Fruit fly (Drosophila melanogaster) whole organism, larva: ENCODE measurements around the gene enc.

Source experiments
- noc ChIP-seq: fragments of 200-800 bp; sonication (Bioruptor generic); optimal IDR thresholded peaks from 3 replicates; lab custom pipeline; 2019; ENCODE audit warnings: missing biosample characterization, mild to moderate bottlenecking, missing genetic modification characterization, moderate library complexity

The enc gene

dm6 chr3L:3824790-3825484 lies 6.5 kb downstream of the enc start, which contains the start of gene Rdh:
Gene Rdh (plus strand): TSS chr3L:3825449.
- peak; percentile 63 for TF ChIP-seq noc

- no peak for TF ChIP-seq noc
These were observed 7.0 kb downstream of the enc start for dm6 chr3L:3825485-3825813.

dm6 chr3L:3825884-3826283 lies 7.4 kb downstream of the enc start:
- TF ChIP-seq noc: no peak

- TF ChIP-seq noc: no peak
These were observed 8.1 kb downstream of the enc start for dm6 chr3L:3826541-3826940.

- TF ChIP-seq noc: no peak
These were observed 9.6 kb downstream of the enc start for dm6 chr3L:3828111-3828510.

dm6 chr3L:3842981-3843701 lies 24.7 kb downstream of the enc start:
- TF ChIP-seq noc: no peak

dm6 chr3L:3845815-3846375 lies 27.4 kb downstream of the enc start, which contains the start of gene Awh:
Gene Awh (plus strand): TSS chr3L:3846206.
- no peak for TF ChIP-seq noc

dm6 chr3L:3847810-3848326 lies 29.4 kb downstream of the enc start:
- peak; percentile 14 for TF ChIP-seq noc

dm6 chr3L:3848687-3849270 lies 30.3 kb downstream of the enc start:
- no peak for TF ChIP-seq noc

dm6 chr3L:3849763-3850162 lies 31.3 kb downstream of the enc start:
- peak; percentile 35 for TF ChIP-seq noc

dm6 chr3L:3850477-3850876 lies 32.0 kb downstream of the enc start:
- TF ChIP-seq noc: no peak

- TF ChIP-seq noc: no peak
These were observed 32.6 kb downstream of the enc start for dm6 chr3L:3851048-3851447.

- no peak for TF ChIP-seq noc
These were observed 33.4 kb downstream of the enc start for dm6 chr3L:3851847-3852246.

- no peak for TF ChIP-seq noc
These were observed 34.4 kb downstream of the enc start for dm6 chr3L:3852842-3853241.

dm6 chr3L:3855194-3855980 lies 36.9 kb downstream of the enc start:
- no peak for TF ChIP-seq noc

- no peak for TF ChIP-seq noc
These were observed 37.5 kb downstream of the enc start for dm6 chr3L:3856004-3856403.
